Fruit fly (Drosophila melanogaster) whole organism, embryonic: ENCODE measurements around the gene CG31219.

Source experiments
- Antp ChIP-seq: fragments of 200-800 bp; sonication (Bioruptor generic); optimal IDR thresholded peaks from 3 replicates; lab custom pipeline; 2016; ENCODE audit warnings: missing biosample characterization, missing genetic modification characterization
- Asciz ChIP-seq: fragments of 200-800 bp; sonication (Bioruptor generic); optimal IDR thresholded peaks from 2 replicates; lab custom pipeline; 2017; ENCODE audit warnings: missing biosample characterization, mild to moderate bottlenecking, missing genetic modification characterization, missing genetic modification reagents
- Blimp-1 ChIP-seq: fragments of 200-800 bp; sonication (Bioruptor generic); optimal IDR thresholded peaks from 3 replicates; lab custom pipeline; 2018; ENCODE audit warnings: missing biosample characterization, missing genetic modification characterization, mild to moderate bottlenecking, moderate library complexity, missing genetic modification reagents
- CG10321 ChIP-seq: fragments of 200-800 bp; sonication (Bioruptor generic); IDR thresholded peaks from 2 replicates; pipeline ENCODE4 v1.3.6; 2022; ENCODE audit warnings: missing biosample characterization, missing genetic modification characterization
- CG11093 ChIP-seq: fragments of 200-800 bp; sonication (Bioruptor generic); IDR thresholded peaks from 3 replicates; pipeline ENCODE4 v1.3.6; 2022; ENCODE audit warnings: missing biosample characterization, missing genetic modification characterization
- CG12769 ChIP-seq: fragments of 200-800 bp; sonication (Bioruptor generic); optimal IDR thresholded peaks from 2 replicates; lab custom pipeline; 2019; ENCODE audit warnings: missing biosample characterization, mild to moderate bottlenecking, missing genetic modification characterization, moderate library complexity
- CG15696 ChIP-seq: fragments of 200-800 bp; sonication (Bioruptor generic); optimal IDR thresholded peaks from 2 replicates; lab custom pipeline; 2019; ENCODE audit warnings: missing biosample characterization, mild to moderate bottlenecking, missing genetic modification characterization, moderate library complexity
- CG1832 ChIP-seq: fragments of 200-800 bp; sonication (Bioruptor generic); optimal IDR thresholded peaks from 2 replicates; lab custom pipeline; 2017; ENCODE audit warnings: missing biosample characterization, mild to moderate bottlenecking, missing genetic modification characterization, inconsistent platforms
- CG2712 ChIP-seq: fragments of 200-800 bp; optimal IDR thresholded peaks from 3 replicates; lab custom pipeline; 2019; ENCODE audit warnings: missing biosample characterization, mild to moderate bottlenecking, missing genetic modification characterization, moderate library complexity
- CG34224 ChIP-seq: fragments of 200-800 bp; sonication (Bioruptor generic); IDR thresholded peaks from 3 replicates; pipeline ENCODE4 v1.3.6; 2022; ENCODE audit warnings: missing biosample characterization, missing genetic modification characterization; ENCODE audit not compliant: partially characterized antibody
- CG8478 ChIP-seq: fragments of >200 bp; optimal IDR thresholded peaks from 2 replicates; lab custom pipeline; 2018
- CTCF ChIP-seq: fragments of 200-800 bp; sonication (Bioruptor generic); optimal IDR thresholded peaks from 2 replicates; lab custom pipeline; 2017; ENCODE audit warnings: missing biosample characterization, mild to moderate bottlenecking, missing genetic modification characterization, moderate library complexity
- D19B ChIP-seq: fragments of 200-800 bp; sonication (Bioruptor generic); optimal IDR thresholded peaks from 2 replicates; lab custom pipeline; 2017; ENCODE audit warnings: missing biosample characterization, mild to moderate bottlenecking, missing genetic modification characterization
- Deaf1 ChIP-seq: fragments of 200-800 bp; optimal IDR thresholded peaks from 3 replicates; lab custom pipeline; 2019; ENCODE audit warnings: missing biosample characterization, mild to moderate bottlenecking, missing genetic modification characterization, moderate library complexity
- HLH3B ChIP-seq: fragments of 200-800 bp; sonication (Bioruptor generic); IDR thresholded peaks from 2 replicates; pipeline ENCODE4 v1.3.6; 2022; ENCODE audit warnings: missing biosample characterization, missing genetic modification characterization
- HLH4C ChIP-seq: fragments of 200-800 bp; sonication (Bioruptor generic); IDR thresholded peaks from 3 replicates; pipeline ENCODE4 v1.3.6; 2022; ENCODE audit warnings: missing biosample characterization, missing genetic modification characterization; ENCODE audit not compliant: partially characterized antibody
- Jarid2 ChIP-seq: fragments of 200-800 bp; sonication (Bioruptor generic); optimal IDR thresholded peaks from 3 replicates; lab custom pipeline; 2017; ENCODE audit warnings: mild to moderate bottlenecking, missing biosample characterization, missing genetic modification reagents, missing genetic modification characterization
- Spps ChIP-seq: fragments of 200-800 bp; sonication (Bioruptor generic); optimal IDR thresholded peaks from 2 replicates; lab custom pipeline; 2018; ENCODE audit warnings: missing biosample characterization, mild to moderate bottlenecking, missing genetic modification characterization
- Trl ChIP-seq, 3 experiments: fragments of >200 bp in 2 of 3; fragments of 200-800 bp in 1 of 3; sonication (Bioruptor generic) in 1 of 3; optimal IDR thresholded peaks; 2 replicates in 1 of 3; 3 replicates in 2 of 3; lab custom pipeline; 2016 to 2017; ENCODE audit warnings: missing biosample characterization in 1 of 3, missing genetic modification characterization in 1 of 3
- crol ChIP-seq: fragments of 200-800 bp; sonication (Bioruptor generic); IDR thresholded peaks from 2 replicates; pipeline ENCODE4 v1.3.6; 2022; ENCODE audit warnings: missing biosample characterization, missing genetic modification characterization
- dpn ChIP-seq, 2 experiments: fragments of 200-800 bp; sonication (Bioruptor generic); optimal IDR thresholded peaks; 3 replicates each; lab custom pipeline; 2016; ENCODE audit warnings: missing biosample characterization in 2 of 2, missing genetic modification characterization in 2 of 2
- eve ChIP-seq, 2 experiments: fragments of >200 bp; optimal IDR thresholded peaks; 2 replicates each; lab custom pipeline; 2017; ENCODE audit warnings: missing biosample characterization in 2 of 2, missing genetic modification characterization in 2 of 2
- hb ChIP-seq: fragments of 200-800 bp; sonication (Bioruptor generic); IDR thresholded peaks from 3 replicates; pipeline ENCODE4 v1.3.6; 2022; ENCODE audit warnings: missing biosample characterization, missing genetic modification characterization; ENCODE audit not compliant: partially characterized antibody
- onecut ChIP-seq: fragments of 200-800 bp; sonication (Bioruptor generic); IDR thresholded peaks from 2 replicates; pipeline ENCODE4 v1.3.6; 2022; ENCODE audit warnings: missing biosample characterization, missing genetic modification characterization
- pan ChIP-seq, 4 experiments: fragments of >200 bp in 3 of 4; fragments of 200-800 bp in 1 of 4; sonication (Bioruptor generic) in 1 of 4; optimal IDR thresholded peaks in 3 of 4; IDR thresholded peaks in 1 of 4; 2 replicates each; pipeline versions ENCODE4 v1.3.6 to Lab custom; 2017 to 2022; ENCODE audit warnings: missing biosample characterization in 2 of 4, missing genetic modification characterization in 2 of 4, mixed read lengths in 1 of 4
- slbo ChIP-seq: fragments of 200-800 bp; sonication (Bioruptor generic); IDR thresholded peaks from 2 replicates; pipeline ENCODE4 v1.3.6; 2022; ENCODE audit warnings: missing biosample characterization, missing genetic modification characterization
- tll ChIP-seq, 2 experiments: fragments of 200-800 bp in 1 of 2; fragments of >200 bp in 1 of 2; sonication (Bioruptor generic) in 1 of 2; optimal IDR thresholded peaks; 2 replicates each; lab custom pipeline; 2017 to 2019; ENCODE audit warnings: missing biosample characterization in 2 of 2, missing genetic modification characterization in 2 of 2, mild to moderate bottlenecking in 1 of 2, moderate library complexity in 1 of 2
- unc-4 ChIP-seq: fragments of 200-800 bp; sonication (Bioruptor generic); IDR thresholded peaks from 2 replicates; pipeline ENCODE4 v1.3.6; 2022; ENCODE audit warnings: missing biosample characterization, missing genetic modification characterization; ENCODE audit not compliant: partially characterized antibody
- unpg ChIP-seq: fragments of 200-800 bp; sonication (Bioruptor generic); optimal IDR thresholded peaks from 3 replicates; lab custom pipeline; 2018; ENCODE audit warnings: missing biosample characterization, mild to moderate bottlenecking, missing genetic modification characterization, moderate library complexity
- vvl ChIP-seq: fragments of 200-800 bp; sonication (Bioruptor generic); IDR thresholded peaks from 2 replicates; pipeline ENCODE4 v1.3.6; 2022; ENCODE audit warnings: missing biosample characterization, missing genetic modification characterization

The CG31219 gene

DNA sequence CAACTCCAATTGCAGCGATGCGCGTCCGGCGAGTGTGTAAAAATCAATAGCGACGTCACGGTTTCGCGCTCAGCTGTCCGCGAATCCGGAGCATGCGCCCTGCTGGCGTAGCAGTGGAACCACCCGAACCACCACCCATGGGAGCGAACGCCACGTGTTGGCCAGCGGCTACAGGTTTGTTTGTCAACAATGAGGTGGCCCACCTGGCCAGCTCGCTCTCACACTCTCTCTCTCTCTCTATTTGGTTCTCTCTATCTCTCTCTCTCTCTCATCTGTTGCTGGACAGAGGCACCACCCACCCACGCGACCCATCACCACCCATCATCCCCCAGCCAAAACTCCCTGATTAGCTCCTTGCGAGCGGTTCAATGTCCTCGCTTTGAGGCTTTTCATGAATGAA, 5.6 kb downstream of the CG31219 start (continued):
- TF ChIP-seq unc-4 (GFP tag; lab: Robert Waterston, UW) = peak; percentile 25; the same call in 1 of the 2 replicates
- TF ChIP-seq CG10321 = 0 out of 2 replicates have a peak, but pooled peaks have one; percentile 13
- TF ChIP-seq CG8478 (lab: Kevin White, UChicago) = peak; percentile 56
- TF ChIP-seq CG34224 (GFP tag; lab: Robert Waterston, UW) = peak; percentile 45; the same call in 2 of the 3 replicates
- peak; percentile 51 to 72 for TF ChIP-seq Trl (optimal IDR thresholded peaks at IDR 0.05; lab: Kevin White, UChicago)
- TF ChIP-seq Trl (GFP tag; optimal IDR thresholded peaks at IDR 0.05; lab: Kevin White, UChicago) = no peak
- peak; percentile 46 for TF ChIP-seq CG1832
- TF ChIP-seq D19B (GFP tag; lab: Kevin White, UChicago) = no peak
- TF ChIP-seq onecut (GFP tag; lab: Robert Waterston, UW) = peak; percentile 99

- TF ChIP-seq Antp (GFP tag; lab: Kevin White, UChicago) (no peak), CTCF (peak; percentile 61)
- TF ChIP-seq, all 482 proteins: peak for 1
Observed at dm6 chr3R:19657235-19657634, 6.4 kb downstream of the CG31219 start.

DNA sequence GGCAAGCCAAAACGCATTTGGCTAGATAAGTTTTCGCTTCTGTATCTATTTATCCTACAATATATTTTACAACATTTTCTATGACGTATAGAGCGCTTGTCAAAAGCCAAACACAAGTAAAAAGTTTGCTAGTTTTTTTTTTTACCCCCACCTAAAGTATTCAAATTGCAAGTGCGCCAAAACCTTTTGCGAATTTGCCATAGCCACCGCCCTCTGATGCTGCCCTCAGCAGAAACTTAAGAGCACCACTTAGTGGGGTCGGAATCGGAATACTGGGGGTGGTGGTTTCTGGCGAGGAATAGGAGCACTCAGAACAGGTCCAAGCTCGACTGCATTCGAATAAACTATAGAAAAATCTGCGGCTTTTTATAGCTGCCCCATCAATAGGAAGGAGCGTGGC, 6.9 kb downstream of the CG31219 start, which contains the start of gene CG6184:
TSS of gene CG6184 (minus strand) at position 101 of the 400 bp plus-strand sequence.
- no peak for TF ChIP-seq slbo
- TF ChIP-seq eve (GFP tag; optimal IDR thresholded peaks at IDR 0.05; lab: Kevin White, UChicago) = no peak
- no peak for TF ChIP-seq unpg (GFP tag; lab: Kevin White, UChicago)

- TF ChIP-seq tll (GFP tag; optimal IDR thresholded peaks at IDR 0.05; lab: Kevin White, UChicago) (no peak), CG11093 (GFP tag; lab: Robert Waterston, UW) (no peak), pan (optimal IDR thresholded peaks at IDR 0.05; lab: Kevin White, UChicago) (no peak), pan (GFP tag; optimal IDR thresholded peaks at IDR 0.05 in 1 of 2, IDR thresholded peaks at IDR 0.05 in 1 of 2) (no peak)
Observed at dm6 chr3R:19659448-19659847, 8.6 kb downstream of the CG31219 start, which contains the start of gene ort. Gene ort, plus strand, starts transcription at chr3R:19659748.

DNA sequence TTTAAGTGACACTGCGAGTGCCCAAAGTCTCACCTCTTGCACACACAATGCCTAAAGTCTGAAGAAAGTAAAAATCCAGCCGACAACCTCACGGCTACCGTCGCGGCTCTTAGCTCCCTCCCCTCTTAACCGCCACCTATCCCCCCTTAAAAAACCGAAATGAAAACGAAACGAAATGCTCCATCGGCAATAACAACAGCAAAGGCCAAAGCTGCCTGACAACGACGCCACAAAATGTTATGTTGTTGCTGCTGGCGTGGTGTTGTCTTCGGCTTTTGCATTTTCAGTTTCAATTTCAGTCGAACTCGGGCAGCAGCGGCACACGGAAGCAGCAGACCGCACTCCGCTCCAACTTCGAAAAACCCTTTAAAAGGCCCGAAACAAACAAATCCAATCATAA, 13.9 kb downstream of the CG31219 start, which contains the start of gene CG7432:
TSS of gene CG7432 (plus strand) at position 295 of the 400 bp plus-strand sequence.
- TF ChIP-seq Asciz (GFP tag; lab: Kevin White, UChicago) (no peak), CG12769 (peak; percentile 55), vvl (0 out of 2 replicates have a peak, but pooled peaks have one; percentile 13), Blimp-1 (GFP tag; lab: Kevin White, UChicago) (peak; percentile 89), HLH4C (GFP tag; lab: Robert Waterston, UW) (0 out of 3 replicates have a peak, but pooled peaks have one; percentile 19), Spps (tag; lab: Kevin White, UChicago) (no peak), Deaf1 (tag; lab: Kevin White, UChicago) (peak; percentile 81), dpn (GFP tag; optimal IDR thresholded peaks at IDR 0.05; lab: Kevin White, UChicago) (no peak), CG15696 (no peak), Jarid2 (GFP tag; lab: Kevin White, UChicago) (no peak), hb (GFP tag; lab: Robert Waterston, UW) (0 out of 3 replicates have a peak, but pooled peaks have one; percentile 44), HLH3B (GFP tag; lab: Robert Waterston, UW) (no peak), CG10321 (no peak), crol (GFP tag; lab: Robert Waterston, UW) (peak; percentile 44; the same call in 1 of the 2 replicates), CG2712 (no peak)
